Worm (Caenorhabditis elegans) whole organism, dauer: ENCODE measurements around the gene fbxc-29.
"Not testable (repeated sequence)": the region's sequence is repeated elsewhere in the genome, so short reads cannot be mapped to it uniquely, and the experiment has no call there.

ENCODE experiments used
- unc-62 ChIP-seq: sonication (generic microtip); optimal IDR thresholded peaks from 2 replicates; lab custom pipeline; 2017; ENCODE audit warnings: missing biosample characterization, missing genetic modification reagents, missing genetic modification characterization

Gene fbxc-29

ce11 chrII:960218-960617 is 44.3 kb downstream of the fbxc-29 start, which contains the start of the genes C32B5.18 and C32B5.7:
Gene C32B5.18 (plus strand): TSS chrII:960518.
Gene C32B5.7 (plus strand): TSS chrII:960528.
- no peak for TF ChIP-seq unc-62 (GFP tag; lab: Kevin White, UChicago)

- no peak for TF ChIP-seq unc-62 (GFP tag; lab: Kevin White, UChicago)
These were observed 46.1 kb downstream of the fbxc-29 start, which contains the start of gene C32B5.13 for ce11 chrII:961961-962360. Gene C32B5.13 (minus strand): TSS chrII:962061.

- not testable (repeated sequence) for TF ChIP-seq unc-62 (GFP tag; lab: Kevin White, UChicago)
These were observed 51.1 kb downstream of the fbxc-29 start, which contains the start of gene fbxc-18 for ce11 chrII:966962-967361. Gene fbxc-18 (minus strand): TSS chrII:967062.
